Worm (Caenorhabditis elegans): Measurements from ENCODE around the gene D1086.3.

The D1086.3 gene

ce11 chrV:14098519-14098918 is 5.9 kb downstream of the D1086.3 start, which contains the start of the genes D1086.2 and D1086.1:
Gene D1086.2 (minus strand): TSS chrV:14098668.
Gene D1086.1 (plus strand): TSS chrV:14098858.
- no peak for TF ChIP-seq ets-5 (GFP tag; IDR thresholded peaks at IDR 0.05)
- TF ChIP-seq vab-15 (tag; optimal IDR thresholded peaks at IDR 0.05): no peak
- TF ChIP-seq hlh-4 (tag; optimal IDR thresholded peaks at IDR 0.05): no peak
- TF ChIP-seq nhr-77 (tag; optimal IDR thresholded peaks at IDR 0.05): no peak
- no peak for TF ChIP-seq dpl-1 (GFP tag; optimal IDR thresholded peaks at IDR 0.05)
- TF ChIP-seq nhr-71 (tag; optimal IDR thresholded peaks at IDR 0.05): peak; percentile 60
- no peak for TF ChIP-seq nhr-237 (tag; optimal IDR thresholded peaks at IDR 0.05)
- no peak for TF ChIP-seq nhr-84 (tag; optimal IDR thresholded peaks at IDR 0.05)
- TF ChIP-seq aha-1 (tag; optimal IDR thresholded peaks at IDR 0.05): no peak
- no peak for TF ChIP-seq snpc-4 (tag; optimal IDR thresholded peaks at IDR 0.05)
- TF ChIP-seq nhr-47 (tag; optimal IDR thresholded peaks at IDR 0.05): no peak
- TF ChIP-seq ceh-82 (tag; optimal IDR thresholded peaks at IDR 0.05): no peak
- TF ChIP-seq irx-1 (tag; optimal IDR thresholded peaks at IDR 0.05): no peak
- no peak for TF ChIP-seq blmp-1 (tag; optimal IDR thresholded peaks at IDR 0.05)
- TF ChIP-seq nhr-12 (tag; optimal IDR thresholded peaks at IDR 0.05): no peak
- TF ChIP-seq nhr-90 (tag; optimal IDR thresholded peaks at IDR 0.05; ENCODE audit: poor library complexity): no peak
- no peak for TF ChIP-seq mep-1 (tag; optimal IDR thresholded peaks at IDR 0.05)
- no peak for TF ChIP-seq grh-1 (GFP tag; IDR thresholded peaks at IDR 0.05)
- peak; percentile 35 for TF ChIP-seq nhr-19 (GFP tag; conservative IDR thresholded peaks at IDR 0.05)
- TF ChIP-seq elt-3 (tag; optimal IDR thresholded peaks at IDR 0.05): no peak
- no peak for TF ChIP-seq zag-1 (tag; optimal IDR thresholded peaks at IDR 0.05)
- no peak for TF ChIP-seq fkh-4 (tag; optimal IDR thresholded peaks at IDR 0.05; ENCODE audit: borderline replicate concordance)
- TF ChIP-seq efl-3 (GFP tag; optimal IDR thresholded peaks at IDR 0.05): no peak
- TF ChIP-seq lin-39 (tag; optimal IDR thresholded peaks at IDR 0.05): peak; percentile 16
- TF ChIP-seq aly-2 (tag; optimal IDR thresholded peaks at IDR 0.05): no peak
- no peak for TF ChIP-seq sox-4 (tag; optimal IDR thresholded peaks at IDR 0.05)
- TF ChIP-seq lin-13 (GFP tag; optimal IDR thresholded peaks at IDR 0.05): no peak
- no peak for TF ChIP-seq lin-15B (tag; optimal IDR thresholded peaks at IDR 0.05)
- peak; percentile 21 for TF ChIP-seq rnt-1 (tag; optimal IDR thresholded peaks at IDR 0.05)
- no peak for TF ChIP-seq unc-130 (tag; optimal IDR thresholded peaks at IDR 0.05)
- no peak for TF ChIP-seq ceh-63 (GFP tag; optimal IDR thresholded peaks at IDR 0.05)
- TF ChIP-seq ceh-8 (GFP tag; optimal IDR thresholded peaks at IDR 0.05): no peak
- no peak for TF ChIP-seq dsc-1 (tag; optimal IDR thresholded peaks at IDR 0.05)
- TF ChIP-seq nhr-76 (tag; optimal IDR thresholded peaks at IDR 0.05): no peak
- TF ChIP-seq ama-1 (optimal IDR thresholded peaks at IDR 0.05): no peak
- TF ChIP-seq lsy-2 (tag; optimal IDR thresholded peaks at IDR 0.05): peak in 1 of 2 experiments; percentile 2
- peak; percentile 30 for TF ChIP-seq nhr-20 (tag; optimal IDR thresholded peaks at IDR 0.05)
- TF ChIP-seq unc-86 (tag; optimal IDR thresholded peaks at IDR 0.05): no peak
- no peak for TF ChIP-seq efl-1 (optimal IDR thresholded peaks at IDR 0.05)
- TF ChIP-seq efl-1 (GFP tag; optimal IDR thresholded peaks at IDR 0.05 in 1 of 2): no peak
- TF ChIP-seq skn-1 (tag; optimal IDR thresholded peaks at IDR 0.05): no peak
- peak; percentile 73 for TF ChIP-seq lin-14 (GFP tag; optimal IDR thresholded peaks at IDR 0.05)
- TF ChIP-seq nhr-11 (tag; optimal IDR thresholded peaks at IDR 0.05): no peak
- TF ChIP-seq pqm-1 (tag; optimal IDR thresholded peaks at IDR 0.05): no peak
- no peak for TF ChIP-seq tbx-2 (tag; optimal IDR thresholded peaks at IDR 0.05)
- TF ChIP-seq sptf-1 (tag; optimal IDR thresholded peaks at IDR 0.05): no peak
- TF ChIP-seq C16A3.4 (tag; optimal IDR thresholded peaks at IDR 0.05): no peak
- TF ChIP-seq ceh-90 (tag; optimal IDR thresholded peaks at IDR 0.05): no peak
- TF ChIP-seq C34B4.2 (tag; optimal IDR thresholded peaks at IDR 0.05): no peak
- no peak for TF ChIP-seq egl-13 (tag; optimal IDR thresholded peaks at IDR 0.05)
- TF ChIP-seq jun-1 (tag; optimal IDR thresholded peaks at IDR 0.05): no peak
- no peak for TF ChIP-seq hlh-17 (GFP tag; optimal IDR thresholded peaks at IDR 0.05; ENCODE audit: borderline replicate concordance)
